Worm (Caenorhabditis elegans) whole organism, L1 larva: Measurements from ENCODE around the gene vha-7.

Experiments
- fkh-10 ChIP-seq: sonication (generic microtip); optimal IDR thresholded peaks from 2 replicates; lab custom pipeline; 2017; ENCODE audit warnings: missing biosample characterization, missing genetic modification reagents, missing genetic modification characterization
- vab-15 ChIP-seq: sonication (generic microtip); optimal IDR thresholded peaks from 2 replicates; lab custom pipeline; 2017; ENCODE audit warnings: missing genotype, mild to moderate bottlenecking, missing genetic modification characterization, missing compliant biosample characterization
- ztf-4 ChIP-seq: fragments of 150-350 bp; optimal IDR thresholded peaks from 2 replicates; lab custom pipeline; 2014; ENCODE audit warnings: missing biosample characterization, missing genetic modification characterization

- TF ChIP-seq fkh-10 = no peak
- TF ChIP-seq ztf-4 = no peak
- TF ChIP-seq vab-15 (tag; lab: Kevin White, UChicago) = no peak
Observed at ce11 chrIV:12616943-12617689, 23.1 kb upstream of the vha-7 start.
